Worm (Caenorhabditis elegans) whole organism, mixed stage, embryonic: ENCODE measurements around the gene C05B5.16.

ENCODE experiments used
- M03D4.4 ChIP-seq: sonication (generic microtip); optimal IDR thresholded peaks from 2 replicates; lab custom pipeline; 2017; ENCODE audit warnings: mild to moderate bottlenecking, missing genetic modification characterization, missing compliant biosample characterization
- bed-3 ChIP-seq: fragments of 200-800 bp; sonication (Bioruptor generic); optimal IDR thresholded peaks from 3 replicates; lab custom pipeline; 2018; ENCODE audit warnings: mild to moderate bottlenecking, missing genetic modification characterization, moderate library complexity, missing compliant biosample characterization
- blmp-1 ChIP-seq: fragments of 150-350 bp; optimal IDR thresholded peaks from 2 replicates; lab custom pipeline; 2014; ENCODE audit warnings: missing biosample characterization, missing genetic modification characterization
- ceh-39 ChIP-seq: fragments of 150-350 bp; optimal IDR thresholded peaks from 2 replicates; lab custom pipeline; 2014; ENCODE audit warnings: missing biosample characterization, missing genetic modification characterization
- ceh-43 ChIP-seq: fragments of 200-800 bp; sonication (Bioruptor generic); optimal IDR thresholded peaks from 2 replicates; lab custom pipeline; 2018; ENCODE audit warnings: mild to moderate bottlenecking, missing genetic modification characterization, moderate library complexity, missing compliant biosample characterization
- ceh-83 ChIP-seq: fragments of 200-800 bp; sonication (Bioruptor generic); optimal IDR thresholded peaks from 2 replicates; lab custom pipeline; 2018; ENCODE audit warnings: mild to moderate bottlenecking, missing genetic modification characterization, missing compliant biosample characterization
- ces-1 ChIP-seq: fragments of 150-350 bp; optimal IDR thresholded peaks from 2 replicates; lab custom pipeline; 2014; ENCODE audit warnings: missing biosample characterization, missing genetic modification reagents, missing genetic modification characterization
- cnd-1 ChIP-seq: fragments of 200-800 bp; sonication (Bioruptor generic); optimal IDR thresholded peaks from 2 replicates; lab custom pipeline; 2018; ENCODE audit warnings: mild to moderate bottlenecking, missing genetic modification characterization, missing compliant biosample characterization
- drap-1 ChIP-seq: fragments of 200-800 bp; sonication (Bioruptor generic); optimal IDR thresholded peaks from 3 replicates; lab custom pipeline; 2018; ENCODE audit warnings: mild to moderate bottlenecking, missing genetic modification characterization, missing compliant biosample characterization
- elt-1 ChIP-seq: sonication (generic microtip); optimal IDR thresholded peaks from 2 replicates; lab custom pipeline; 2017; ENCODE audit warnings: missing genetic modification characterization, mild to moderate bottlenecking, missing compliant biosample characterization, antibody characterized with exemption, moderate library complexity, borderline replicate concordance; ENCODE audit not compliant: insufficient read depth
- flh-1 ChIP-seq: fragments of 200-800 bp; sonication (Bioruptor generic); optimal IDR thresholded peaks from 2 replicates; lab custom pipeline; 2018; ENCODE audit warnings: mild to moderate bottlenecking, missing genetic modification characterization, moderate library complexity, missing compliant biosample characterization
- hlh-1 ChIP-seq: fragments of 150-350 bp; optimal IDR thresholded peaks from 2 replicates; lab custom pipeline; 2014; ENCODE audit warnings: missing biosample characterization, missing genetic modification reagents, missing genetic modification characterization
- lin-13 ChIP-seq: fragments of 150-350 bp; optimal IDR thresholded peaks from 2 replicates; lab custom pipeline; 2014; ENCODE audit warnings: missing biosample characterization, missing genetic modification characterization
- lin-32 ChIP-seq: fragments of 200-800 bp; sonication (Bioruptor generic); optimal IDR thresholded peaks from 2 replicates; lab custom pipeline; 2018; ENCODE audit warnings: mild to moderate bottlenecking, missing genetic modification characterization, missing compliant biosample characterization
- mab-5 ChIP-seq: fragments of 150-350 bp; optimal IDR thresholded peaks from 2 replicates; lab custom pipeline; 2014; ENCODE audit warnings: missing biosample characterization, missing genetic modification characterization
- mep-1 ChIP-seq: fragments of 150-350 bp; optimal IDR thresholded peaks from 2 replicates; lab custom pipeline; 2017; ENCODE audit warnings: missing biosample characterization, missing genetic modification reagents, missing genetic modification characterization, inconsistent platforms
- mls-2 ChIP-seq: sonication (generic microtip); optimal IDR thresholded peaks from 2 replicates; lab custom pipeline; 2016; ENCODE audit warnings: mild to moderate bottlenecking, missing genetic modification characterization, moderate library complexity, missing compliant biosample characterization
- nhr-12 ChIP-seq: fragments of 150-350 bp; optimal IDR thresholded peaks from 2 replicates; lab custom pipeline; 2014; ENCODE audit warnings: missing biosample characterization, missing genetic modification characterization
- nhr-2 ChIP-seq: fragments of 150-350 bp; optimal IDR thresholded peaks from 2 replicates; lab custom pipeline; 2014; ENCODE audit warnings: missing biosample characterization, missing genetic modification characterization
- nhr-237 ChIP-seq: fragments of 150-350 bp; optimal IDR thresholded peaks from 2 replicates; lab custom pipeline; 2014; ENCODE audit warnings: missing biosample characterization, missing genetic modification characterization
- nhr-28 ChIP-seq: fragments of 150-350 bp; optimal IDR thresholded peaks from 2 replicates; lab custom pipeline; 2014; ENCODE audit warnings: missing biosample characterization, missing genetic modification characterization
- pha-4 ChIP-seq: fragments of 150-350 bp; optimal IDR thresholded peaks from 2 replicates; lab custom pipeline; 2018; ENCODE audit warnings: missing biosample characterization, missing genetic modification reagents, missing genetic modification characterization
- sem-2 ChIP-seq: fragments of 200-800 bp; sonication (Bioruptor generic); optimal IDR thresholded peaks from 2 replicates; lab custom pipeline; 2018; ENCODE audit warnings: mild to moderate bottlenecking, missing genetic modification characterization, missing compliant biosample characterization
- snpc-4 ChIP-seq: fragments of 150-350 bp; optimal IDR thresholded peaks from 2 replicates; lab custom pipeline; 2014; ENCODE audit warnings: missing biosample characterization, missing genetic modification characterization
- sptf-1 ChIP-seq: sonication (generic microtip); optimal IDR thresholded peaks from 2 replicates; lab custom pipeline; 2017; ENCODE audit warnings: mild to moderate bottlenecking, missing genetic modification characterization, moderate library complexity, missing compliant biosample characterization
- tbx-8 ChIP-seq: fragments of 200-800 bp; sonication (Bioruptor generic); optimal IDR thresholded peaks from 2 replicates; lab custom pipeline; 2018; ENCODE audit warnings: mild to moderate bottlenecking, missing genetic modification characterization, moderate library complexity, missing compliant biosample characterization
- unc-120 ChIP-seq: sonication (generic microtip); optimal IDR thresholded peaks from 2 replicates; lab custom pipeline; 2017; ENCODE audit warnings: missing genetic modification characterization, missing compliant biosample characterization; ENCODE audit not compliant: poor library complexity, severe bottlenecking
- unc-39 ChIP-seq: fragments of 150-350 bp; optimal IDR thresholded peaks from 2 replicates; lab custom pipeline; 2014; ENCODE audit warnings: missing biosample characterization, missing genetic modification characterization
- unc-62 ChIP-seq: fragments of 150-350 bp; optimal IDR thresholded peaks from 2 replicates; lab custom pipeline; 2014; ENCODE audit warnings: missing biosample characterization, missing genetic modification reagents, missing genetic modification characterization
- zip-8 ChIP-seq: fragments of 150-350 bp; optimal IDR thresholded peaks from 2 replicates; lab custom pipeline; 2014; ENCODE audit warnings: missing biosample characterization, missing genetic modification characterization
- ztf-11 ChIP-seq: fragments of 150-350 bp; optimal IDR thresholded peaks from 2 replicates; lab custom pipeline; 2014; ENCODE audit warnings: missing biosample characterization, missing genetic modification characterization

C05B5.16 gene

DNA sequence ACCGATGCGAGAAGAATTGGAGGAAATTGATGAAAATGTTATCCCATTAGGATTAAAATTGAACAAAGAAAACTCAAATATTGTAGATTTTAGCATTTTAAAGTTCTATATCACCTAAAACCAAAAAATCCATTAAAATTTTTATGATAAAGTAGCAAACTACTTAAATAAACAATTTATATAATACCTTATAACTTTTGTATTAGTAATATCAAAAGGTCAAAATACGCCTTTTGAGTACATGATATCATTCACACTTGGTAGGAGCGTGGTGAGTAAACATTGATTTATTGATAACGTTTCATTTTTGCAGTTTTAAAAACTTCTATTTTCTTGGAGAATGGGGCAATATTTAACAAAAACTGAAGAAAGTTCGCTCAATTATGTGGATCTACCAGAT is 11.2 kb upstream of the C05B5.16 start, which contains the start of gene C05B5.5:
C05B5.5 (plus strand) TSS at position 301 of the 400 bp plus-strand sequence.
- TF ChIP-seq ceh-83 (no peak), mls-2 (tag; lab: Kevin White, UChicago) (no peak), nhr-2 (tag; lab: Kevin White, UChicago) (no peak), unc-39 (tag; lab: Kevin White, UChicago) (no peak), ztf-11 (tag; lab: Kevin White, UChicago) (no peak), lin-32 (GFP tag; lab: Kevin White, UChicago) (no peak), elt-1 (tag; lab: Kevin White, UChicago) (no peak), nhr-12 (tag; lab: Kevin White, UChicago) (no peak), mep-1 (no peak), tbx-8 (GFP tag; lab: Kevin White, UChicago) (no peak), M03D4.4 (tag; lab: Kevin White, UChicago) (no peak), ceh-43 (no peak), sptf-1 (tag; lab: Kevin White, UChicago) (no peak), unc-62 (GFP tag; lab: Kevin White, UChicago) (no peak), pha-4 (tag; lab: Kevin White, UChicago) (no peak), nhr-28 (tag; lab: Kevin White, UChicago) (no peak), sem-2 (GFP tag; lab: Kevin White, UChicago) (no peak)
- TF ChIP-seq, all 35 proteins: peak for 0

DNA sequence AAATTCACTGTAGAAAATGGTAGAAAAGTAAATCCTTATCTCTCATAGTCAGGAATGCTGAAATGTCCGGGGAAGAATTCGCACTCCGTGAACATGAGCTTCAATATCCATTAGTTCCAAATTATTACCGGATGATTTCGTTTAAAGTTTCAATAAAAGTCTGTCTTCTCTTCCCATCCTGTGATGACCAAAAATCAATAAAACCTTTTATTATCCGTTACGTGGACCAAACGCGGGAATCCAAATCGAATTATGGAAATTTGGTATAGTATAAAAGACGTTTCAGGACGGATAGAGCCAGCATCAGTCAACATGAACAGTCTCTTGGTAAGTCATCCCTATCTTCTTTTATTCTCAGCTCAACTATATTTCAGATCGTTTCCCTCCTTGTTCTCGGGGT is 8.0 kb upstream of the C05B5.16 start, which contains the start of gene C05B5.11:
C05B5.11 (plus strand) TSS at position 301 of the 400 bp plus-strand sequence.
- no peak for TF ChIP-seq hlh-1
- no peak for TF ChIP-seq lin-13 (tag; lab: Kevin White, UChicago)
- TF ChIP-seq ceh-83, result no peak
- no peak for TF ChIP-seq unc-62 (GFP tag; lab: Kevin White, UChicago)
- TF ChIP-seq cnd-1 (tag; lab: Kevin White, UChicago), result no peak
- no peak for TF ChIP-seq elt-1 (tag; lab: Kevin White, UChicago)
- TF ChIP-seq sem-2 (GFP tag; lab: Kevin White, UChicago), result no peak
- TF ChIP-seq blmp-1 (tag; lab: Kevin White, UChicago), result no peak
- no peak for TF ChIP-seq bed-3
- no peak for TF ChIP-seq ceh-43
- TF ChIP-seq snpc-4 (tag; lab: Kevin White, UChicago), result no peak
- TF ChIP-seq flh-1 (GFP tag; lab: Kevin White, UChicago), result no peak
- no peak for TF ChIP-seq nhr-2 (tag; lab: Kevin White, UChicago)
- no peak for TF ChIP-seq ceh-39

DNA sequence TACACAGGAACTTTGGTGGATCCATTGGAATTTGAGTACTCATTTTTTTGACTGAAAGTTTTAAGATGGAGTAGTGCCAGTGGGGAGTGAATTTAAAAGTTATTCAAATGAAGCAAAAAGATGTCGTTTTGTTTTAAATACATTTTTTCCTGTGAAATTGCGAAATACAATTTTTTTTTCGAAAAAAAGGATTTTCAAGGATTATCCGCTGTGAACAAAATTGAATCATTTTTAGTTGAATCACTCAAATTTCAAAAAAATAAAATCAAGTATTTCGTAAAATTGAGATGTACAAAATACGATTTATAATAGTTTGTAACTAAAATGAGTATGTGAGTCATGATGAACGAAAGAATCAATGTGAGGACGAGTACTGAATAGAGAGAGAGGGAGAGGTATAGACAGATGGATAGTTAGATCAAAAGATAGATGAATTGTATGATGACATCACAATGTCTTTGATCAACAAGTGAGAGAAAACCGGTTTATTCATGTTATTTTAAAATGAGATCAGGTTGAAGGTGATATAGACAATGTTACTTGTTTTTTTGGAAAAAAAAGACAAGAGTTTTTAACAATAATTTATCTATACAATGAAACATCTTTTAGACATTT is 5.4 kb upstream of the C05B5.16 start, which contains the start of gene C05B5.8:
C05B5.8 (minus strand) TSS at position 51 of the 615 bp plus-strand sequence.
- TF ChIP-seq drap-1 (GFP tag; lab: Kevin White, UChicago), result no peak
- TF ChIP-seq elt-1 (tag; lab: Kevin White, UChicago), result no peak
- TF ChIP-seq sem-2 (GFP tag; lab: Kevin White, UChicago), result no peak
- no peak for TF ChIP-seq unc-120
- TF ChIP-seq cnd-1 (tag; lab: Kevin White, UChicago), result no peak
- no peak for TF ChIP-seq ces-1 (GFP tag; lab: Kevin White, UChicago)
- no peak for TF ChIP-seq sptf-1 (tag; lab: Kevin White, UChicago)

DNA sequence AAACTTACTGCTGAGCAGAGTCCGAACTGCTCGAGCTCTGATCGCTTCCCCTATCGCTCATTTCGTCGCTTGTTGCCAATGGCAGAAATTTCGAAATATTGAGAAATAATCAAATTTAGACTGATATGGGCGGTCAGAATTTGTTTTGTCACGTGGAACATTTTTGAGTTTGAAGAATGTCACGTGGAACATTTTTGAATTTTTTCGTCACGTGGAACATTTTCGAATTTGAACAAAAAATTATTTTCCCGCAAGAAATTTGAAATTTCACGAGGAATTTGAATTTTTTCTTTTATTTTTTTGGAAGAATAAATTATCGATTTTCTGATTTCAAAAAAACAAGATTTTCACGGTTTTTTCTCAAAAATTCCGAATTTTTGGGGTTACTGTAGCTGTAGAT is 2.1 kb upstream of the C05B5.16 start, which contains the start of gene fbxa-155:
fbxa-155 (minus strand) TSS at position 101 of the 400 bp plus-strand sequence.
- TF ChIP-seq elt-1 (tag; lab: Kevin White, UChicago) (no peak), nhr-12 (tag; lab: Kevin White, UChicago) (no peak), blmp-1 (tag; lab: Kevin White, UChicago) (no peak), lin-13 (tag; lab: Kevin White, UChicago) (no peak), mep-1 (no peak), nhr-237 (tag; lab: Kevin White, UChicago) (no peak), mab-5 (tag; lab: Kevin White, UChicago) (no peak), ceh-39 (no peak), zip-8 (tag; lab: Kevin White, UChicago) (no peak)
